Fruit fly (Drosophila melanogaster): Measurements from ENCODE around the gene CkIIalpha-i1.

Gene CkIIalpha-i1

DNA sequence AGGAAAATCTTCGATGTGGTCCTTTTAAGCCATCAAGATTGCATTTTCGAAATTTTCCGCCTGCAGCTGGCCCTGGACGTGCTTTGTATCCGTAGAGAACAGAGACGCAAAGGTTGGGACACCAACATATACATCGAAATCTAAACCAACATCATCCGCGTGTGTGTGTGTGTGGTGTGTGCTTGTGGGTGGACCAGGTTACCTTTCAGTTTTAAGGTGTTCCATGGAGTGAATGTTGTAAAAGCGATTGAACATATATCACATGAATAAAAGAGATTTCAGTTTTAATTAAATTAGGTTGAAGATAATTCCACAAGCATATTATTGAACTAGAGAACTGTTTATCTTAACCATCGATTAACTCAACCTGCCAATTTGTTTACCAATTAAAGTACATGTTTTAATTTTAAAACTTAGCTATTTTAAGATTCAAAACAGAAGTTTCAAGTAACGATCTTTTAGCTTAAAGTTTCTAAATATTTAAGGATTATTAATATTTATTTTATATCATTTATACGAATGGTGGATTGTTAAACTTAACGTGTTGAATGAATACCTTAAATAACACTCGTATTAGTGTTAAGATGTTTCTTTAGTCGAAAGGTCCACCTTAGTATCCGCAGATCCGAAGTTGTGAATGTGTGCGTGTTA, 10.3 kb downstream of the CkIIalpha-i1 start (continued):
- peak; percentile 80 for TF ChIP-seq CG17359 (tag; optimal IDR thresholded peaks at IDR 0.05)
- TF ChIP-seq wor (GFP tag; IDR thresholded peaks at IDR 0.05), result peak; percentile 22; the same call in 1 of the 2 replicates
- peak; percentile 41 for TF ChIP-seq CG1529 (GFP tag; optimal IDR thresholded peaks at IDR 0.05)
- peak; percentile 48 for TF ChIP-seq CG13123 (GFP tag; optimal IDR thresholded peaks at IDR 0.05)
- TF ChIP-seq al (GFP tag; IDR thresholded peaks at IDR 0.05), result peak; percentile 43; the same call in 1 of the 2 replicates
- TF ChIP-seq BEAF-32 (GFP tag; optimal IDR thresholded peaks at IDR 0.05), result no peak
- peak; percentile 60 for TF ChIP-seq CG18011 (GFP tag; optimal IDR thresholded peaks at IDR 0.05)
- peak; percentile 84 for TF ChIP-seq Oli (tag; optimal IDR thresholded peaks at IDR 0.05)
- TF ChIP-seq Eip74EF (GFP tag; optimal IDR thresholded peaks at IDR 0.05), result peak in 1 of 2 experiments; percentile 71
- TF ChIP-seq CG30403 (GFP tag; optimal IDR thresholded peaks at IDR 0.05), result peak; percentile 72
- peak; percentile 39; the same call in 1 of the 2 replicates for TF ChIP-seq CG11247 (GFP tag; IDR thresholded peaks at IDR 0.05)
- no peak for TF ChIP-seq Tbp (GFP tag; optimal IDR thresholded peaks at IDR 0.05)
- peak; percentile 74 for TF ChIP-seq CG6683 (GFP tag; optimal IDR thresholded peaks at IDR 0.05)
- no peak for TF ChIP-seq CG4854 (GFP tag; optimal IDR thresholded peaks at IDR 0.05)
- 0 out of 2 replicates have a peak, but pooled peaks have one; percentile 3 for TF ChIP-seq nerfin-2 (GFP tag; IDR thresholded peaks at IDR 0.05; ENCODE audit: partially characterized antibody)
- no peak for TF ChIP-seq CG14965 (GFP tag; optimal IDR thresholded peaks at IDR 0.05; ENCODE audit: borderline replicate concordance)
- TF ChIP-seq CG15073 (GFP tag; optimal IDR thresholded peaks at IDR 0.05), result no peak
- TF ChIP-seq Xbp1 (GFP tag; optimal IDR thresholded peaks at IDR 0.05), result peak; percentile 66
- no peak for TF ChIP-seq CG1832 (GFP tag; optimal IDR thresholded peaks at IDR 0.05)
- TF ChIP-seq wdn (GFP tag; IDR thresholded peaks at IDR 0.05), result 0 out of 2 replicates have a peak, but pooled peaks have one; percentile 3
- peak; percentile 58 for TF ChIP-seq Abd-B (GFP tag; optimal IDR thresholded peaks at IDR 0.05)
- TF ChIP-seq zf30C (GFP tag; optimal IDR thresholded peaks at IDR 0.05), result no peak
- peak; percentile 89 for TF ChIP-seq CG11504 (tag; optimal IDR thresholded peaks at IDR 0.05)
- 0 out of 3 replicates have a peak, but pooled peaks have one; percentile 39 for TF ChIP-seq sr (GFP tag; IDR thresholded peaks at IDR 0.05)
- TF ChIP-seq Hand (GFP tag; optimal IDR thresholded peaks at IDR 0.05), result peak; percentile 90
- TF ChIP-seq row (GFP tag; IDR thresholded peaks at IDR 0.05), result peak; percentile 53; the same call in 2 of the 3 replicates
- peak; percentile 34 for TF ChIP-seq mirr (GFP tag; optimal IDR thresholded peaks at IDR 0.05)
- no peak for TF ChIP-seq CG31224 (GFP tag; IDR thresholded peaks at IDR 0.05)
- TF ChIP-seq CG2678 (tag; optimal IDR thresholded peaks at IDR 0.05), result peak; percentile 94
- peak; percentile 82 for TF ChIP-seq CG31441 (GFP tag; IDR thresholded peaks at IDR 0.05)
- peak; percentile 59 for TF ChIP-seq CG4424 (GFP tag; optimal IDR thresholded peaks at IDR 0.05)
- TF ChIP-seq Awh (GFP tag; IDR thresholded peaks at IDR 0.05), result 0 out of 2 replicates have a peak, but pooled peaks have one; percentile 14
- peak; percentile 37 for TF ChIP-seq dmrt11E (tag; optimal IDR thresholded peaks at IDR 0.05)
- TF ChIP-seq Poxn (GFP tag; IDR thresholded peaks at IDR 0.05), result 0 out of 2 replicates have a peak, but pooled peaks have one; percentile 38
- no peak for TF ChIP-seq CG5953 (GFP tag; IDR thresholded peaks at IDR 0.05)
- TF ChIP-seq fd102C (GFP tag; optimal IDR thresholded peaks at IDR 0.05), result no peak
- TF ChIP-seq pros (GFP tag; optimal IDR thresholded peaks at IDR 0.05), result peak; percentile 34
- peak; percentile 90 for TF ChIP-seq B-H2 (GFP tag; optimal IDR thresholded peaks at IDR 0.05)
- TF ChIP-seq CG17612 (GFP tag; IDR thresholded peaks at IDR 0.05), result peak; percentile 54
- peak; percentile 19 for TF ChIP-seq CG3838 (GFP tag; optimal IDR thresholded peaks at IDR 0.05)
- TF ChIP-seq pita (GFP tag; optimal IDR thresholded peaks at IDR 0.05), result no peak
- peak; percentile 60 for TF ChIP-seq CG12219 (GFP tag; optimal IDR thresholded peaks at IDR 0.05)
- peak; percentile 43 for TF ChIP-seq CG3847 (GFP tag; IDR thresholded peaks at IDR 0.05)
- peak; percentile 6 for TF ChIP-seq CG17802 (tag; optimal IDR thresholded peaks at IDR 0.05)
- no peak; the same call in 2 of the 3 replicates for TF ChIP-seq zen2 (GFP tag; IDR thresholded peaks at IDR 0.05; ENCODE audit: partially characterized antibody)
- no peak for TF ChIP-seq CG7963 (GFP tag; IDR thresholded peaks at IDR 0.05; ENCODE audit: partially characterized antibody)
- no peak for TF ChIP-seq ara (GFP tag; IDR thresholded peaks at IDR 0.05)
- peak; percentile 1 for TF ChIP-seq Mes4 (GFP tag; optimal IDR thresholded peaks at IDR 0.05)
